Fruit fly (Drosophila melanogaster): ENCODE measurements around the gene Ir76a.

The Ir76a gene

dm6 chr3L:19801105-19801504 is 2.0 kb downstream of the Ir76a start, which contains the start of gene CG14102 (continued):
- peak; percentile 67 for TF ChIP-seq amos (GFP tag; IDR thresholded peaks at IDR 0.05; ENCODE audit: partially characterized antibody)
- no peak for TF ChIP-seq ind (GFP tag; optimal IDR thresholded peaks at IDR 0.05)
- no peak for TF ChIP-seq yki (optimal IDR thresholded peaks at IDR 0.05)
- no peak for TF ChIP-seq CG9817 (tag; optimal IDR thresholded peaks at IDR 0.05)
- TF ChIP-seq wdn (GFP tag; IDR thresholded peaks at IDR 0.05) = no peak
- TF ChIP-seq grn (GFP tag; optimal IDR thresholded peaks at IDR 0.05) = no peak
- TF ChIP-seq lbe (GFP tag; optimal IDR thresholded peaks at IDR 0.05) = peak; percentile 27
- TF ChIP-seq z (GFP tag; IDR thresholded peaks at IDR 0.05) = no peak
- peak; percentile 51 for TF ChIP-seq CG2116 (GFP tag; optimal IDR thresholded peaks at IDR 0.05)
- no peak for TF ChIP-seq CG9609 (GFP tag; optimal IDR thresholded peaks at IDR 0.05)
- TF ChIP-seq CG15011 (GFP tag; optimal IDR thresholded peaks at IDR 0.05) = no peak
- TF ChIP-seq NC2β (GFP tag; optimal IDR thresholded peaks at IDR 0.05) = no peak
- no peak for TF ChIP-seq CG12942 (GFP tag; optimal IDR thresholded peaks at IDR 0.05)
- TF ChIP-seq row (GFP tag; IDR thresholded peaks at IDR 0.05) = no peak
- peak; percentile 7 for TF ChIP-seq pzg (GFP tag; optimal IDR thresholded peaks at IDR 0.05)
- no peak for TF ChIP-seq CG6272 (GFP tag; IDR thresholded peaks at IDR 0.05)
- TF ChIP-seq ewg (GFP tag; optimal IDR thresholded peaks at IDR 0.05) = no peak
- TF ChIP-seq CG34224 (GFP tag; IDR thresholded peaks at IDR 0.05; ENCODE audit: partially characterized antibody) = peak; percentile 85
- TF ChIP-seq TFAM (GFP tag; optimal IDR thresholded peaks at IDR 0.05) = no peak
- TF ChIP-seq kah (GFP tag; optimal IDR thresholded peaks at IDR 0.05) = no peak
- TF ChIP-seq CG17802 (tag; optimal IDR thresholded peaks at IDR 0.05) = no peak
- no peak for TF ChIP-seq ase (GFP tag; IDR thresholded peaks at IDR 0.05)
- TF ChIP-seq Kr (GFP tag; optimal IDR thresholded peaks at IDR 0.05) = no peak
- TF ChIP-seq jumu (GFP tag; optimal IDR thresholded peaks at IDR 0.05) = no peak
- TF ChIP-seq cg (GFP tag; optimal IDR thresholded peaks at IDR 0.05) = no peak
- TF ChIP-seq sens-2 (GFP tag; IDR thresholded peaks at IDR 0.05) = no peak
- TF ChIP-seq ems (GFP tag; optimal IDR thresholded peaks at IDR 0.05) = no peak
- no peak for TF ChIP-seq CG30020 (tag; optimal IDR thresholded peaks at IDR 0.05)
- TF ChIP-seq CG17361 (GFP tag; IDR thresholded peaks at IDR 0.05) = no peak
- no peak for TF ChIP-seq CG12236 (GFP tag; optimal IDR thresholded peaks at IDR 0.05)
- no peak for TF ChIP-seq CG34422 (GFP tag; IDR thresholded peaks at IDR 0.05)
- no peak for TF ChIP-seq trem (tag; optimal IDR thresholded peaks at IDR 0.05)
- peak; percentile 44 for TF ChIP-seq inv (GFP tag; IDR thresholded peaks at IDR 0.05; ENCODE audit: partially characterized antibody)
- no peak for TF ChIP-seq Pdp1 (GFP tag; optimal IDR thresholded peaks at IDR 0.05)
- no peak for TF ChIP-seq CG11247 (GFP tag; IDR thresholded peaks at IDR 0.05)
- no peak for TF ChIP-seq lilli (GFP tag; optimal IDR thresholded peaks at IDR 0.05)
- TF ChIP-seq CG15073 (GFP tag; optimal IDR thresholded peaks at IDR 0.05) = no peak
- TF ChIP-seq vfl (GFP tag; optimal IDR thresholded peaks at IDR 0.05) = no peak
- no peak for TF ChIP-seq CG12155 (GFP tag; optimal IDR thresholded peaks at IDR 0.05)
- peak; percentile 70 for TF ChIP-seq hbn (GFP tag; IDR thresholded peaks at IDR 0.05; ENCODE audit: partially characterized antibody)
- TF ChIP-seq Lpt (GFP tag; optimal IDR thresholded peaks at IDR 0.05) = no peak
- TF ChIP-seq MBD-R2 (GFP tag; IDR thresholded peaks at IDR 0.05) = peak; percentile 66
- TF ChIP-seq Poxn (GFP tag; IDR thresholded peaks at IDR 0.05) = no peak
- TF ChIP-seq jigr1 (GFP tag; IDR thresholded peaks at IDR 0.05) = no peak
- TF ChIP-seq CG11093 (GFP tag; IDR thresholded peaks at IDR 0.05) = no peak
- TF ChIP-seq CG8290 (GFP tag; optimal IDR thresholded peaks at IDR 0.05) = no peak
- TF ChIP-seq CG8290 (tag; optimal IDR thresholded peaks at IDR 0.05) = no peak
- no peak for TF ChIP-seq tgo (GFP tag; IDR thresholded peaks at IDR 0.05)
- TF ChIP-seq corto (GFP tag; optimal IDR thresholded peaks at IDR 0.05) = no peak
- no peak for TF ChIP-seq pros (GFP tag; optimal IDR thresholded peaks at IDR 0.05)
- no peak for TF ChIP-seq CG31388 (GFP tag; optimal IDR thresholded peaks at IDR 0.05)
- no peak for TF ChIP-seq CG34376 (GFP tag; optimal IDR thresholded peaks at IDR 0.05)
- TF ChIP-seq CG31224 (GFP tag; IDR thresholded peaks at IDR 0.05) = no peak
- no peak for TF ChIP-seq CG10267 (tag; optimal IDR thresholded peaks at IDR 0.05)
